Fruit fly (Drosophila melanogaster) S2 (cell line): ENCODE data around the gene CG15725.

Experiments
- CG8478 ChIP-seq: fragments of >200 bp; optimal IDR thresholded peaks from 2 replicates; lab custom pipeline; 2018
- CTCF ChIP-seq, 2 experiments: fragments of >200 bp; optimal IDR thresholded peaks; 2 replicates each; lab custom pipeline; 2018

DNA sequence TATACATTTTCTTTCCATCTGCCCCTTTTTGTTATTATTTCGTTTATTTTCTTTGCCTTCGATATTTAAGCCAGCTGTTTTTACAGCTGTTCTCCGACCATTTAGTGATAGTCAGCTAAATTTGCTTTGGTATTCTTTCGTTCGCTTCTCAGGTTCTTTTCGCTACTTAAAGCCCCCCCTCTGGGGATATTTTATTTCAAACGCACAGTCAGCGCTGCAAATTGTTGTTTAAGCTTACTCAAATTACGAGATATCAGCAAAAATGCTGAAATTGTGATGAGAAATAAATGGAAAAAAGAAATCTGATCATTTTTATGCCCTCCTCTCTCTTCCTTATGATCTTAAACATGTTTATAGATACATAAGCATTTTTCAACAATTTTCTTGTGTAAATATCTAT is 16.4 kb downstream of the CG15725 start:
- TF ChIP-seq CTCF (optimal IDR thresholded peaks at IDR 0.05; lab: Kevin White, UChicago) (no peak), CG8478 (lab: Kevin White, UChicago) (no peak)
